Worm (Caenorhabditis elegans): ENCODE results near the gene gcy-36.

Gene gcy-36

ce11 chrX:15477309-15477708 is 1.5 kb upstream of the gcy-36 start, which contains the start of gene exc-1:
exc-1 (minus strand) TSS chrX:15477409.
- TF ChIP-seq madf-6 (GFP tag; IDR thresholded peaks at IDR 0.05) (no peak), D2030.7 (GFP tag; IDR thresholded peaks at IDR 0.05) (no peak), him-1 (tag; optimal IDR thresholded peaks at IDR 0.05) (no peak)

ce11 chrX:15481978-15482377 is 3.2 kb downstream of the gcy-36 start:
- TF ChIP-seq hsf-1 (GFP tag; IDR thresholded peaks at IDR 0.05) = peak; percentile 91

DNA sequence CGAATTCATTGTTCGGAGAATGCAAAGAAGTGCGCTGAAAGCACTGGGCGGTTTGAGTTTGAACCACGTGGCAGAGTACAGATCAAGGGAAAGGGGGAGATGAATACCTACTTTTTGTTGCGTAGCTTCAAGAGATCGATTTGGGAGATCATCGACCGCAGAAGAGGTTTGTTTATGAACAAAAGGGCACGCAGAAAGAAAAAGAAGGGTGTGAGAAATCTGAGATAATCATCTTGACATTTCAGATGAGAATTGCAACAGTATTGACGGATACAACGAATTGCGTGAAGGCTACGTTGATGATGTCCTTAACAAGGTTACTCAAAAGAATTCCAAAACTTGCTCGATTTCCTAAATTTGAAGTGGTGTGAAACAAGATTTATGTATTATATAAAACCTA is 6.4 kb downstream of the gcy-36 start:
- TF ChIP-seq snpc-1.3 (tag; optimal IDR thresholded peaks at IDR 0.05; ENCODE audit: insufficient read depth) = no peak
- TF ChIP-seq ztf-22 (GFP tag; optimal IDR thresholded peaks at IDR 0.05) = no peak
- TF ChIP-seq pbrm-1 (GFP tag; IDR thresholded peaks at IDR 0.05) = no peak
- TF ChIP-seq ztf-26 (tag; optimal IDR thresholded peaks at IDR 0.05) = no peak
- TF ChIP-seq F22D6.2 (tag; optimal IDR thresholded peaks at IDR 0.05) = no peak
- TF ChIP-seq let-526 (GFP tag; IDR thresholded peaks at IDR 0.05) = no peak
- no peak for TF ChIP-seq lsl-1 (GFP tag; optimal IDR thresholded peaks at IDR 0.05)
- no peak for TF ChIP-seq snpc-1.1 (tag; optimal IDR thresholded peaks at IDR 0.05; ENCODE audit: insufficient read depth)
- no peak for TF ChIP-seq nfya-2 (GFP tag; IDR thresholded peaks at IDR 0.05)
- TF ChIP-seq sdz-38 (tag; optimal IDR thresholded peaks at IDR 0.05) = no peak
- no peak for TF ChIP-seq rec-8 (tag; optimal IDR thresholded peaks at IDR 0.05)
- no peak for TF ChIP-seq F37B4.10 (GFP tag; IDR thresholded peaks at IDR 0.05)
- no peak for TF ChIP-seq ceh-91 (GFP tag; IDR thresholded peaks at IDR 0.05)
- TF ChIP-seq snpc-4 (GFP tag; optimal IDR thresholded peaks at IDR 0.05) = no peak
- no peak for TF ChIP-seq snpc-4 (tag; optimal IDR thresholded peaks at IDR 0.05)
- TF ChIP-seq ztf-18 (tag; optimal IDR thresholded peaks at IDR 0.05) = no peak
- no peak for TF ChIP-seq B0261.1 (tag; optimal IDR thresholded peaks at IDR 0.05)
- TF ChIP-seq ekl-4 (GFP tag; IDR thresholded peaks at IDR 0.05) = no peak
- TF ChIP-seq ztf-25 (GFP tag; IDR thresholded peaks at IDR 0.05) = no peak

ce11 chrX:15487162-15487561 is 8.3 kb downstream of the gcy-36 start:
- no peak for TF ChIP-seq ceh-27 (GFP tag; optimal IDR thresholded peaks at IDR 0.05)
- TF ChIP-seq ztf-28 (GFP tag; IDR thresholded peaks at IDR 0.05) = no peak
- no peak for TF ChIP-seq fkh-3 (tag; optimal IDR thresholded peaks at IDR 0.05)
- no peak for TF ChIP-seq athp-1 (tag; optimal IDR thresholded peaks at IDR 0.05)
- TF ChIP-seq zfh-2 (GFP tag; conservative IDR thresholded peaks at IDR 0.05) = peak; percentile 51; the same call in 1 of the 2 replicates
- no peak for TF ChIP-seq mes-4 (tag; optimal IDR thresholded peaks at IDR 0.05)
- no peak for TF ChIP-seq efl-1 (GFP tag; optimal IDR thresholded peaks at IDR 0.05)
- no peak for TF ChIP-seq him-1 (tag; optimal IDR thresholded peaks at IDR 0.05)
- TF ChIP-seq ceh-79 (tag; optimal IDR thresholded peaks at IDR 0.05) = no peak
- TF ChIP-seq hmg-1.2 (GFP tag; IDR thresholded peaks at IDR 0.05) = 0 out of 2 replicates have a peak, but pooled peaks have one; percentile 7
- no peak for TF ChIP-seq tlf-1 (GFP tag; optimal IDR thresholded peaks at IDR 0.05)
- TF ChIP-seq F22D6.2 (tag; optimal IDR thresholded peaks at IDR 0.05) = no peak
- TF ChIP-seq egrh-3 (GFP tag; IDR thresholded peaks at IDR 0.05) = peak; percentile 19; the same call in 1 of the 2 replicates
- no peak for TF ChIP-seq pha-4 (tag; optimal IDR thresholded peaks at IDR 0.05)
- TF ChIP-seq hlh-12 (tag; optimal IDR thresholded peaks at IDR 0.05) = no peak

Data from whole organism, young adult.